Worm (Caenorhabditis elegans) whole organism, late embryonic: ENCODE results near the gene F14H12.3.
A peak's percentile ranks its signal among the peaks of the same experiment; 100 is the strongest.

Experiments used
- C38D4.7 ChIP-seq: fragments of 200-800 bp; sonication (Bioruptor generic); optimal IDR thresholded peaks from 2 replicates; lab custom pipeline; 2018; ENCODE audit warnings: mild to moderate bottlenecking, missing genetic modification characterization, moderate library complexity, missing compliant biosample characterization
- K09A11.1 ChIP-seq: sonication (generic microtip); optimal IDR thresholded peaks from 2 replicates; lab custom pipeline; 2017; ENCODE audit warnings: antibody characterized with exemption, mild to moderate bottlenecking, missing genetic modification characterization, missing compliant biosample characterization; ENCODE audit not compliant: insufficient read depth
- T23F11.4 ChIP-seq: fragments of 200-800 bp; sonication (Bioruptor generic); optimal IDR thresholded peaks from 2 replicates; lab custom pipeline; 2018; ENCODE audit warnings: mild to moderate bottlenecking, missing genetic modification characterization, missing compliant biosample characterization
- ceh-14 ChIP-seq: sonication (generic microtip); optimal IDR thresholded peaks from 2 replicates; lab custom pipeline; 2016; ENCODE audit warnings: missing genotype, missing genetic modification characterization, missing compliant biosample characterization
- ceh-19 ChIP-seq: fragments of 200-800 bp; sonication (Bioruptor generic); optimal IDR thresholded peaks from 2 replicates; lab custom pipeline; 2018; ENCODE audit warnings: mild to moderate bottlenecking, missing genetic modification characterization, missing compliant biosample characterization
- ceh-22 ChIP-seq: sonication (generic microtip); optimal IDR thresholded peaks from 2 replicates; lab custom pipeline; 2017; ENCODE audit warnings: missing biosample characterization, missing genetic modification characterization
- ceh-24 ChIP-seq: sonication (generic microtip); optimal IDR thresholded peaks from 2 replicates; lab custom pipeline; 2016; ENCODE audit warnings: mild to moderate bottlenecking, missing genetic modification characterization, missing compliant biosample characterization
- ceh-9 ChIP-seq: sonication (generic microtip); optimal IDR thresholded peaks from 2 replicates; lab custom pipeline; 2016; ENCODE audit warnings: mild to moderate bottlenecking, missing genetic modification characterization, inconsistent platforms, missing compliant biosample characterization
- dve-1 ChIP-seq: sonication (generic microtip); optimal IDR thresholded peaks from 2 replicates; lab custom pipeline; 2017; ENCODE audit warnings: antibody characterized with exemption, mild to moderate bottlenecking, missing genetic modification characterization, missing compliant biosample characterization
- eyg-1 ChIP-seq: sonication (generic microtip); optimal IDR thresholded peaks from 2 replicates; lab custom pipeline; 2016; ENCODE audit warnings: missing genotype, missing genetic modification characterization, missing compliant biosample characterization
- fax-1 ChIP-seq: sonication (generic microtip); optimal IDR thresholded peaks from 2 replicates; lab custom pipeline; 2016; ENCODE audit warnings: missing genotype, missing genetic modification characterization, missing compliant biosample characterization
- fkh-10 ChIP-seq: fragments of 150-350 bp; optimal IDR thresholded peaks from 2 replicates; lab custom pipeline; 2014; ENCODE audit warnings: missing biosample characterization, missing genetic modification reagents, missing genetic modification characterization
- nhr-11 ChIP-seq: fragments of 150-350 bp; optimal IDR thresholded peaks from 2 replicates; lab custom pipeline; 2014; ENCODE audit warnings: missing biosample characterization, missing genetic modification characterization
- npax-4 ChIP-seq: sonication (generic microtip); optimal IDR thresholded peaks from 2 replicates; lab custom pipeline; 2016; ENCODE audit warnings: missing genetic modification characterization, missing compliant biosample characterization
- pat-9 ChIP-seq: fragments of 200-800 bp; sonication (Bioruptor generic); optimal IDR thresholded peaks from 2 replicates; lab custom pipeline; 2018; ENCODE audit warnings: mild to moderate bottlenecking, missing genetic modification characterization, moderate library complexity, missing compliant biosample characterization
- pax-1 ChIP-seq: fragments of 150-350 bp; optimal IDR thresholded peaks from 2 replicates; lab custom pipeline; 2014; ENCODE audit warnings: missing biosample characterization, missing genetic modification characterization
- pha-2 ChIP-seq: sonication (generic microtip); optimal IDR thresholded peaks from 2 replicates; lab custom pipeline; 2017; ENCODE audit warnings: mild to moderate bottlenecking, missing genetic modification characterization, missing compliant biosample characterization
- sdc-2 ChIP-seq: sonication (generic microtip); optimal IDR thresholded peaks from 2 replicates; lab custom pipeline; 2016; ENCODE audit warnings: missing genotype, missing genetic modification characterization, missing compliant biosample characterization
- sox-2 ChIP-seq: fragments of 200-800 bp; sonication (Bioruptor generic); IDR thresholded peaks from 2 replicates; pipeline ENCODE4 v1.3.6; 2022; ENCODE audit warnings: missing genetic modification reagents, missing genetic modification characterization, missing compliant biosample characterization
- unc-42 ChIP-seq: sonication (generic microtip); optimal IDR thresholded peaks from 2 replicates; lab custom pipeline; 2016; ENCODE audit warnings: missing genotype, missing genetic modification characterization, missing compliant biosample characterization

The F14H12.3 gene

ce11 chrX:4388834-4389409, 44.9 kb downstream of the F14H12.3 start, which contains the start of gene dpy-23 (continued):
- TF ChIP-seq dve-1 (tag; lab: Kevin White, UChicago) (peak; percentile 82), ceh-22 (tag; lab: Kevin White, UChicago) (no peak), pat-9 (tag; lab: Kevin White, UChicago) (no peak), sdc-2 (tag; lab: Kevin White, UChicago) (peak; percentile 94), pha-2 (no peak), C38D4.7 (GFP tag; lab: Kevin White, UChicago) (no peak), unc-42 (tag; lab: Kevin White, UChicago) (peak; percentile 86), fax-1 (tag; lab: Kevin White, UChicago) (peak; percentile 2), sox-2 (GFP tag; lab: Robert Waterston, UW) (no peak), T23F11.4 (GFP tag; lab: Kevin White, UChicago) (no peak), ceh-9 (tag; lab: Kevin White, UChicago) (no peak), fkh-10 (GFP tag; lab: Kevin White, UChicago) (no peak), nhr-11 (tag; lab: Kevin White, UChicago) (no peak), npax-4 (tag; lab: Kevin White, UChicago) (no peak), pax-1 (peak; percentile 62), ceh-14 (tag; lab: Kevin White, UChicago) (peak; percentile 65)
- TF ChIP-seq, all 69 proteins: peak for 29

ce11 chrX:4391680-4392079, 47.7 kb downstream of the F14H12.3 start:
- TF ChIP-seq ceh-19 (GFP tag; lab: Kevin White, UChicago): no peak
- TF ChIP-seq ceh-24: no peak
- TF ChIP-seq eyg-1 (tag; lab: Kevin White, UChicago): no peak
- no peak for TF ChIP-seq K09A11.1 (tag; lab: Kevin White, UChicago)
- TF ChIP-seq, all 69 proteins: peak for 0
